Worm (Caenorhabditis elegans): ENCODE data around the gene cyp-33C12.

ce11 chrV:2211936-2212335 lies 7.7 kb upstream of the cyp-33C12 start, which contains the start of gene nhr-133:
- no peak for TF ChIP-seq C08G9.2 (tag; optimal IDR thresholded peaks at IDR 0.05)
- no peak for TF ChIP-seq rnt-1 (tag; optimal IDR thresholded peaks at IDR 0.05)
